Fruit fly (Drosophila melanogaster) whole organism, pupa: ENCODE measurements around the gene CG9372.

Source experiments
- CG10348 ChIP-seq: fragments of 200-800 bp; sonication (Bioruptor generic); IDR thresholded peaks from 2 replicates; pipeline ENCODE4 v1.3.6; 2022; ENCODE audit warnings: missing biosample characterization, missing genetic modification characterization
- CG12605 ChIP-seq: fragments of 200-800 bp; sonication (Bioruptor generic); IDR thresholded peaks from 2 replicates; pipeline ENCODE4 v1.3.6; 2022; ENCODE audit warnings: missing biosample characterization, missing genetic modification characterization
- CG13204 ChIP-seq: fragments of 200-800 bp; sonication (Bioruptor generic); optimal IDR thresholded peaks from 2 replicates; lab custom pipeline; 2018; ENCODE audit warnings: missing biosample characterization, mild to moderate bottlenecking, missing genetic modification characterization, moderate library complexity
- CG14655 ChIP-seq: fragments of 200-800 bp; sonication (Bioruptor generic); optimal IDR thresholded peaks from 3 replicates; lab custom pipeline; 2017; ENCODE audit warnings: mild to moderate bottlenecking, missing biosample characterization, missing genetic modification reagents, missing genetic modification characterization
- CG15710 ChIP-seq: fragments of 200-800 bp; sonication (Bioruptor generic); optimal IDR thresholded peaks from 2 replicates; lab custom pipeline; 2018; ENCODE audit warnings: missing biosample characterization, mild to moderate bottlenecking, missing genetic modification characterization, moderate library complexity
- CG17806 ChIP-seq: fragments of 200-800 bp; sonication (Bioruptor generic); optimal IDR thresholded peaks from 2 replicates; lab custom pipeline; 2018; ENCODE audit warnings: missing biosample characterization, mild to moderate bottlenecking, missing genetic modification characterization, moderate library complexity
- CG32121 ChIP-seq: fragments of 200-800 bp; sonication (Bioruptor generic); IDR thresholded peaks from 2 replicates; pipeline ENCODE4 v1.3.6; 2022; ENCODE audit warnings: missing biosample characterization, missing genetic modification characterization
- CG34367 ChIP-seq: fragments of 200-800 bp; sonication (Bioruptor generic); optimal IDR thresholded peaks from 2 replicates; lab custom pipeline; 2018; ENCODE audit warnings: missing biosample characterization, mild to moderate bottlenecking, missing genetic modification characterization
- CG4496 ChIP-seq: fragments of 200-800 bp; sonication (Bioruptor generic); IDR thresholded peaks from 3 replicates; pipeline ENCODE4 v1.3.6; 2022; ENCODE audit warnings: missing biosample characterization, missing genetic modification characterization
- CG8159 ChIP-seq: fragments of 200-800 bp; sonication (Bioruptor generic); optimal IDR thresholded peaks from 3 replicates; lab custom pipeline; 2018; ENCODE audit warnings: missing biosample characterization, mild to moderate bottlenecking, missing genetic modification characterization, moderate library complexity
- CG8301 ChIP-seq: fragments of 200-800 bp; sonication (Bioruptor generic); optimal IDR thresholded peaks from 2 replicates; lab custom pipeline; 2018; ENCODE audit warnings: missing biosample characterization, mild to moderate bottlenecking, missing genetic modification characterization
- CG9948 ChIP-seq: fragments of 200-800 bp; sonication (Bioruptor generic); optimal IDR thresholded peaks from 2 replicates; lab custom pipeline; 2018; ENCODE audit warnings: missing biosample characterization, mild to moderate bottlenecking, missing genetic modification characterization, moderate library complexity
- D1 ChIP-seq: fragments of 200-800 bp; sonication (Bioruptor generic); optimal IDR thresholded peaks from 2 replicates; lab custom pipeline; 2018; ENCODE audit warnings: missing biosample characterization, mild to moderate bottlenecking, missing genetic modification characterization, moderate library complexity
- EcR ChIP-seq: fragments of 200-800 bp; sonication (Bioruptor generic); optimal IDR thresholded peaks from 3 replicates; lab custom pipeline; 2019; ENCODE audit warnings: missing biosample characterization, missing genetic modification characterization, mild to moderate bottlenecking, moderate library complexity, missing genetic modification reagents
- Ets98B ChIP-seq: fragments of 200-800 bp; sonication (Bioruptor generic); IDR thresholded peaks from 2 replicates; pipeline ENCODE4 v1.3.6; 2022; ENCODE audit warnings: missing biosample characterization, missing genetic modification characterization
- Pif1A ChIP-seq: fragments of 200-800 bp; sonication (Bioruptor generic); optimal IDR thresholded peaks from 3 replicates; lab custom pipeline; 2016; ENCODE audit warnings: missing biosample characterization, missing genetic modification characterization
- Pif1B ChIP-seq: fragments of 200-800 bp; sonication (Bioruptor generic); optimal IDR thresholded peaks from 3 replicates; lab custom pipeline; 2016; ENCODE audit warnings: missing biosample characterization, missing genetic modification characterization
- Snoo ChIP-seq: fragments of 200-800 bp; sonication (Bioruptor generic); optimal IDR thresholded peaks from 3 replicates; lab custom pipeline; 2017; ENCODE audit warnings: missing biosample characterization, mild to moderate bottlenecking, missing genetic modification characterization, inconsistent platforms
- fd96Ca ChIP-seq: fragments of 200-800 bp; sonication (Bioruptor generic); IDR thresholded peaks from 3 replicates; pipeline ENCODE4 v1.3.6; 2022; ENCODE audit warnings: missing biosample characterization, missing genetic modification characterization
- gl ChIP-seq: fragments of 200-800 bp; sonication (Bioruptor generic); optimal IDR thresholded peaks from 2 replicates; lab custom pipeline; 2018; ENCODE audit warnings: missing biosample characterization, mild to moderate bottlenecking, missing genetic modification characterization
- rn ChIP-seq: fragments of 200-800 bp; sonication (Bioruptor generic); IDR thresholded peaks from 2 replicates; pipeline ENCODE4 v1.3.6; 2022; ENCODE audit warnings: missing biosample characterization, missing genetic modification characterization

The CG9372 gene

DNA sequence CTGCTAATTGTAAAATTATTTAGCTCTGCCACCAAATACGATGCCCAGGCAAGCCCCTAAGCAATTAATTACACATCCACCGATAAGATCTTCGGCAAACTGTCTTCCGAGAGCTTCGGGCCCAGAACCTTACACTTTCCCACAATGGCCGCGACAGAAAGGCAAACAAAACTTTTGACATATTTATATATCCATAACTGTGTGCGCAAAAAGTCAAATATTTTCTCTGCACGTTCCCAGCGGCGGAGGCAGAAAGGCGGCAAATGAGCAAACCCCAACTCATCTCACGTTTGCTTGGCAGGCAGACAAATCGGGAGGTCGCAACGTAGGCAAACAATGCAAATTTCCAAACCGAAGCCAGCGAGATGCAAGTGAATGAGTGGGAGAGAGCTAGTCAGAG, 46.8 kb upstream of the CG9372 start:
- TF ChIP-seq Ets98B (GFP tag; lab: Robert Waterston, UW), result no peak
- TF ChIP-seq CG14655 (GFP tag; lab: Kevin White, UChicago), result no peak
- no peak for TF ChIP-seq gl (tag; lab: Kevin White, UChicago)
- no peak for TF ChIP-seq CG8159 (tag; lab: Kevin White, UChicago)
- TF ChIP-seq CG34367 (tag; lab: Kevin White, UChicago), result no peak
- TF ChIP-seq CG9948 (tag; lab: Kevin White, UChicago), result no peak

DNA sequence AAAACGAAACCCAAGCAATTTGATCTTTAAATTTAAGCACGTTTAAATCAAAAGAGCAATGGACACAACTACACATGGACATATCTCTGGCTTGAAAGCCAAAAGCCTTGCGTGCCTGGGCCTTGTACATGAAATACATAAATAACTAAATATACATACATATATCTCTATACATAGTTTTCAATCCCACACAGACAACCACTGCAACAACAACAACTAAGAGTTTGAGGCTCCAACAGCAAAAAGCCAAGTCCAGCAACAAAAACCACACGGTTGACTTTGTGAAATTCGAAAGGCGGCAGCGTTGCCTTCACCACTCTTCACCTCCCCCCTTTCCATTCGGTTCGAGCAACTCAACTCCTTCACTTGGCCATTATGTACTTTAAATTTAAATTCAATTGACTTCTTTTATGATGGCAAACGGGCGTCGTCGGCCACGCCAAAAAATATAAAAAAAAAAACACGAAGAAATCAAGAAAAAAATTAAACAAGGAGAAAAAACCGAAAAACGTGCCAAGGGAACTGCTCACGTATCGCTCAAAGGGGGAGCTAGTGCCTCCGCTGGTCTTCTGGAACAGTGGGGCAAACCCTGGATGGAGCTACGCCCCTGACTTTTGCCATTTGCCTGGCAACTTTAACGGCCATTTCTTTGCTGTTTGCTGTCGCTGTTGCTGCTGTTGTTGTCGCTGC, 45.9 kb upstream of the CG9372 start:
- no peak for TF ChIP-seq CG34367 (tag; lab: Kevin White, UChicago)
- no peak for TF ChIP-seq D1 (tag; lab: Kevin White, UChicago)
- no peak for TF ChIP-seq Snoo (tag; lab: Kevin White, UChicago)
- TF ChIP-seq EcR (GFP tag; lab: Kevin White, UChicago), result peak; percentile 67
- no peak for TF ChIP-seq CG8159 (tag; lab: Kevin White, UChicago)
- TF ChIP-seq CG32121, result no peak
- TF ChIP-seq CG4496 (GFP tag; lab: Robert Waterston, UW), result no peak

DNA sequence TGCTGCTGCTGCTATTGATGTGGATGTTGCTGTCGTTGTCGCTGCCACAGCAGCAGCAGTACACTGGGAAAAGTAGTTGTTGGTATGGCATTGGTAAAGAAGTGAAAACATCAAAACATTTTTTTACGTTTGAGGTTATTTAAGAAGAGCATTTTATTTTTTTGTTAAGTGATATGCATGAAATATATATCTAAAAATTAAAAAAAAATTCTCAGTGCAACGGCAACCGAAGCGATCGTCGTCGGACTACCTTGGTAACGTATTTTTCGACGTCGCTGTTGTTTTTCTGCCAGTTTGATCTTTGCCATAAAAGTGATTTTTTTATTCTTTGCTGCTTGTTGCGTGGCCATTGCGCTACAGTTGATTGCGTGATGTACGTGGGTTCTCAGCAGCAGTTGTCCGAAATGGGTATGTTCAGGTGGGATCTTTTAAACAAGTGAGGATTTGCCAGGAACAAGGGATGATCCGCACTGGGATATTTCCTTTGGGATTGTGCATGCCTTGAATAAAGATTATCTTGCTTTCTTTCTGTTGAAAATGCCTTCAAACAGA, 45.2 kb upstream of the CG9372 start:
- TF ChIP-seq EcR (GFP tag; lab: Kevin White, UChicago) (peak; percentile 74), CG14655 (GFP tag; lab: Kevin White, UChicago) (peak; percentile 98), gl (tag; lab: Kevin White, UChicago) (peak; percentile 97), Pif1B (GFP tag; lab: Kevin White, UChicago) (peak; percentile 97), CG15710 (tag; lab: Kevin White, UChicago) (peak; percentile 99), CG13204 (GFP tag; lab: Kevin White, UChicago) (peak; percentile 98), Ets98B (GFP tag; lab: Robert Waterston, UW) (peak; percentile 99), CG17806 (peak; percentile 99), Pif1A (GFP tag; lab: Kevin White, UChicago) (peak; percentile 99), CG4496 (GFP tag; lab: Robert Waterston, UW) (peak; percentile 99), CG10348 (GFP tag; lab: Robert Waterston, UW) (peak; percentile 93), fd96Ca (GFP tag; lab: Robert Waterston, UW) (peak; percentile 98), CG32121 (peak; percentile 99), D1 (tag; lab: Kevin White, UChicago) (peak; percentile 96), CG8159 (tag; lab: Kevin White, UChicago) (peak; percentile 99), CG8301 (tag; lab: Kevin White, UChicago) (peak; percentile 98), CG9948 (tag; lab: Kevin White, UChicago) (peak; percentile 99), CG34367 (tag; lab: Kevin White, UChicago) (peak; percentile 98), Snoo (tag; lab: Kevin White, UChicago) (peak; percentile 99), rn (peak; percentile 95), CG12605 (GFP tag; lab: Robert Waterston, UW) (peak; percentile 98)
- TF ChIP-seq, all 21 proteins: peak for 21

DNA sequence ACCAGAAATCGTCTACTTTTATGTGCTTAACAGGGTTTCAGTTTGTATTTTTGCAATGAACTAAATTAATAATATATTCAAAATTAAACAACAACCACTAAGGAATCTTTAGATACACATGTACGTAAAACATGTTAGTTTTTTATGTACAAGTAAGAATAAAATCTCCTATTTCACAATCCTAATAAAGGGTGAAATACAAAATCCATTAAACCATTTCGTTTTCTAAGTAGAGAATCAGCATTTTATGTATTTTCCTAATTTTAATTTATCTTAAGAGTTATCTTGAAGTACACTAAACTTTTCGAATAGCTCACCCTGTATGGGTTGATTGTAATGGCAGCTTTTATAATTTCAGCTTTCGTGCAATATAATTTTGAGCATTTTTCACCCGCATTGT, 44.3 kb upstream of the CG9372 start:
- peak; percentile 79 for TF ChIP-seq CG8301 (tag; lab: Kevin White, UChicago)
- peak; percentile 75 for TF ChIP-seq D1 (tag; lab: Kevin White, UChicago)
- TF ChIP-seq CG4496 (GFP tag; lab: Robert Waterston, UW), result peak; percentile 78; the same call in 2 of the 3 replicates
- TF ChIP-seq CG34367 (tag; lab: Kevin White, UChicago), result peak; percentile 60
- peak; percentile 67 for TF ChIP-seq Pif1A (GFP tag; lab: Kevin White, UChicago)
- peak; percentile 83 for TF ChIP-seq CG9948 (tag; lab: Kevin White, UChicago)
- TF ChIP-seq fd96Ca (GFP tag; lab: Robert Waterston, UW), result no peak
- TF ChIP-seq gl (tag; lab: Kevin White, UChicago), result no peak
- peak; percentile 74 for TF ChIP-seq CG8159 (tag; lab: Kevin White, UChicago)
- TF ChIP-seq CG15710 (tag; lab: Kevin White, UChicago), result peak; percentile 66
- peak; percentile 71 for TF ChIP-seq CG14655 (GFP tag; lab: Kevin White, UChicago)
- TF ChIP-seq rn, result no peak
- TF ChIP-seq CG10348 (GFP tag; lab: Robert Waterston, UW), result peak; percentile 19; the same call in 1 of the 2 replicates
- TF ChIP-seq EcR (GFP tag; lab: Kevin White, UChicago), result no peak
- peak; percentile 79 for TF ChIP-seq Snoo (tag; lab: Kevin White, UChicago)
- TF ChIP-seq Ets98B (GFP tag; lab: Robert Waterston, UW), result peak; percentile 73; the same call in 1 of the 2 replicates
- peak; percentile 48 for TF ChIP-seq Pif1B (GFP tag; lab: Kevin White, UChicago)
- peak; percentile 78 for TF ChIP-seq CG17806
- TF ChIP-seq CG32121, result peak; percentile 84
- no peak for TF ChIP-seq CG13204 (GFP tag; lab: Kevin White, UChicago)
- peak; percentile 68 for TF ChIP-seq CG12605 (GFP tag; lab: Robert Waterston, UW)

DNA sequence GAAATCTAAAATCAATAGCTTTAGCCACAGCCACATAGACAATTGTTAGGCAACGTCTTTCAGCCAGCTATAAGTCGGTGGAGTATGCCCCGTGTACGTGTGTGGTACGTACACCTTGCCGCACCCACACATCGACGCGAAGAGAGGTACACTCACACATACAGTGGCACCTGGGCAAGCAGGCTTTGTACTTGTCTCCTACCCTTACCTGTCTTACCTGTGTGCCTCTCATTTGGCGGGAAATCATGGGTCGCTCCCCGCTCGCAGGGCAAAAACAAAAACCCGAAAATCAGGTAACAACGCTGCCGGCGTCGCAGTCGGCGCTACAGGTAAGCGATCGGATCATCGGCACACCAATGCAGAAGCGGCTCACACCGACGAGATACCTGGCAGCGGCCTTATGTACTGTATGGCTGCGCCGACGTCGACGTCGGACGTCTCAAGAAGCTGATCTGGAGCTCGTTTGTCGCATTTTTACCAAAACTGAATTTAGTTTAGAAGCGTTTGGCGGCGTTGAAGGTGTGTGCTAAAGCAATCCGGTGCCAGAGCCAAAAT, 43.8 kb upstream of the CG9372 start:
- TF ChIP-seq EcR (GFP tag; lab: Kevin White, UChicago) (peak; percentile 82), CG14655 (GFP tag; lab: Kevin White, UChicago) (no peak), D1 (tag; lab: Kevin White, UChicago) (no peak), Ets98B (GFP tag; lab: Robert Waterston, UW) (no peak), gl (tag; lab: Kevin White, UChicago) (no peak), CG17806 (no peak), Pif1A (GFP tag; lab: Kevin White, UChicago) (no peak), rn (no peak), CG34367 (tag; lab: Kevin White, UChicago) (no peak), fd96Ca (GFP tag; lab: Robert Waterston, UW) (no peak; the same call in 2 of the 3 replicates), CG32121 (no peak), CG10348 (GFP tag; lab: Robert Waterston, UW) (no peak), Snoo (tag; lab: Kevin White, UChicago) (no peak), CG8301 (tag; lab: Kevin White, UChicago) (no peak), CG13204 (GFP tag; lab: Kevin White, UChicago) (no peak), CG12605 (GFP tag; lab: Robert Waterston, UW) (peak; percentile 30; the same call in 1 of the 2 replicates), Pif1B (GFP tag; lab: Kevin White, UChicago) (no peak)
